Worm (Caenorhabditis elegans) whole organism, L4/young adult: ENCODE data around the gene fbxa-62.

Experiments used
- W03F9.2 ChIP-seq: fragments of 150-350 bp; optimal IDR thresholded peaks from 2 replicates; lab custom pipeline; 2014; ENCODE audit warnings: missing biosample characterization, missing genetic modification characterization
- him-1 ChIP-seq: sonication (generic microtip); optimal IDR thresholded peaks from 2 replicates; lab custom pipeline; 2016; ENCODE audit warnings: missing genotype, missing genetic modification reagents, missing genetic modification characterization, missing compliant biosample characterization

- no peak for TF ChIP-seq him-1 (tag; lab: Kevin White, UChicago)
- no peak for TF ChIP-seq W03F9.2 (tag; lab: Kevin White, UChicago)
These were observed 49.3 kb downstream of the fbxa-62 start, which contains the start of gene Y54F10BM.21 for ce11 chrIII:2276842-2277241.
